Worm (Caenorhabditis elegans) whole organism, L2 larva: ENCODE data around the gene snu-13.
A peak's percentile ranks its signal among the peaks of the same experiment; 100 is the strongest.

Experiments used
- F13H6.1 ChIP-seq: sonication (generic microtip); optimal IDR thresholded peaks from 2 replicates; lab custom pipeline; 2016; ENCODE audit warnings: missing genetic modification characterization, missing compliant biosample characterization
- Y55F3AM.14 ChIP-seq: fragments of 200-800 bp; sonication (Bioruptor generic); optimal IDR thresholded peaks from 2 replicates; lab custom pipeline; 2018; ENCODE audit warnings: mild to moderate bottlenecking, missing genetic modification characterization, missing compliant biosample characterization
- ZK546.5 ChIP-seq: sonication (generic microtip); optimal IDR thresholded peaks from 2 replicates; lab custom pipeline; 2017; ENCODE audit warnings: missing biosample characterization, missing genetic modification characterization
- alr-1 ChIP-seq: fragments of 150-350 bp; optimal IDR thresholded peaks from 2 replicates; lab custom pipeline; 2014; ENCODE audit warnings: missing biosample characterization, missing genetic modification characterization
- aly-2 ChIP-seq: fragments of 150-350 bp; optimal IDR thresholded peaks from 2 replicates; lab custom pipeline; 2014; ENCODE audit warnings: missing biosample characterization, missing genetic modification characterization
- ama-1 ChIP-seq: fragments of 150-350 bp; optimal IDR thresholded peaks from 2 replicates; lab custom pipeline; 2018; ENCODE audit warnings: inconsistent platforms
- blmp-1 ChIP-seq: sonication (generic microtip); optimal IDR thresholded peaks from 2 replicates; lab custom pipeline; 2017; ENCODE audit warnings: missing genetic modification characterization, mild to moderate bottlenecking, missing compliant biosample characterization, antibody characterized with exemption, moderate library complexity; ENCODE audit not compliant: insufficient read depth
- ceh-82 ChIP-seq: fragments of 150-350 bp; optimal IDR thresholded peaks from 2 replicates; lab custom pipeline; 2014; ENCODE audit warnings: missing biosample characterization, missing genetic modification characterization
- crh-2 ChIP-seq: sonication (generic microtip); optimal IDR thresholded peaks from 2 replicates; lab custom pipeline; 2017; ENCODE audit warnings: missing biosample characterization, missing genetic modification characterization
- egl-27 ChIP-seq: sonication (generic microtip); optimal IDR thresholded peaks from 3 replicates; lab custom pipeline; 2017; ENCODE audit warnings: missing biosample characterization, missing genetic modification reagents, missing genetic modification characterization
- elt-3 ChIP-seq: sonication (generic microtip); optimal IDR thresholded peaks from 2 replicates; lab custom pipeline; 2017; ENCODE audit warnings: missing biosample characterization, missing genetic modification characterization
- fos-1 ChIP-seq: fragments of 150-350 bp; optimal IDR thresholded peaks from 2 replicates; lab custom pipeline; 2014; ENCODE audit warnings: missing biosample characterization, missing genetic modification characterization
- lin-39 ChIP-seq: fragments of 150-350 bp; optimal IDR thresholded peaks from 2 replicates; lab custom pipeline; 2014; ENCODE audit warnings: missing biosample characterization, missing genetic modification reagents, missing genetic modification characterization
- lsy-2 ChIP-seq, 2 experiments: fragments of 150-350 bp in 1 of 2; sonication (generic microtip) in 1 of 2; optimal IDR thresholded peaks; 2 replicates each; lab custom pipeline; 2014 to 2017; ENCODE audit warnings: missing biosample characterization in 2 of 2, missing genetic modification characterization in 2 of 2
- mbf-1 ChIP-seq: sonication (generic microtip); optimal IDR thresholded peaks from 2 replicates; lab custom pipeline; 2017; ENCODE audit warnings: missing biosample characterization, missing genetic modification characterization
- mdl-1 ChIP-seq, 2 experiments: fragments of 150-350 bp in 1 of 2; sonication (generic microtip) in 1 of 2; optimal IDR thresholded peaks; 2 replicates each; lab custom pipeline; 2017; ENCODE audit warnings: missing biosample characterization in 2 of 2, missing genetic modification characterization in 2 of 2
- nhr-10 ChIP-seq: sonication (generic microtip); optimal IDR thresholded peaks from 2 replicates; lab custom pipeline; 2017; ENCODE audit warnings: missing biosample characterization, missing genetic modification characterization
- nhr-11 ChIP-seq: fragments of 150-350 bp; optimal IDR thresholded peaks from 2 replicates; lab custom pipeline; 2014; ENCODE audit warnings: missing biosample characterization, missing genetic modification characterization
- nhr-129 ChIP-seq: fragments of 150-350 bp; optimal IDR thresholded peaks from 2 replicates; lab custom pipeline; 2014; ENCODE audit warnings: missing biosample characterization, missing genetic modification characterization
- nhr-21 ChIP-seq: fragments of 150-350 bp; optimal IDR thresholded peaks from 2 replicates; lab custom pipeline; 2014; ENCODE audit warnings: missing biosample characterization, missing genetic modification characterization
- nhr-23 ChIP-seq: fragments of 150-350 bp; optimal IDR thresholded peaks from 2 replicates; lab custom pipeline; 2014; ENCODE audit warnings: missing biosample characterization, missing genetic modification reagents, missing genetic modification characterization
- nhr-237 ChIP-seq: fragments of 150-350 bp; optimal IDR thresholded peaks from 2 replicates; lab custom pipeline; 2014; ENCODE audit warnings: missing biosample characterization, missing genetic modification characterization
- nhr-25 ChIP-seq: fragments of 150-350 bp; sonication (generic microtip); optimal IDR thresholded peaks from 3 replicates; lab custom pipeline; 2014; ENCODE audit warnings: missing biosample characterization, missing genetic modification characterization
- nhr-6 ChIP-seq: fragments of 150-350 bp; optimal IDR thresholded peaks from 2 replicates; lab custom pipeline; 2014; ENCODE audit warnings: missing biosample characterization, missing genetic modification characterization
- nhr-77 ChIP-seq: fragments of 150-350 bp; optimal IDR thresholded peaks from 2 replicates; lab custom pipeline; 2014; ENCODE audit warnings: missing biosample characterization, missing genetic modification characterization
- sem-4 ChIP-seq: fragments of 150-350 bp; optimal IDR thresholded peaks from 2 replicates; lab custom pipeline; 2014; ENCODE audit warnings: missing biosample characterization, missing genetic modification reagents, missing genetic modification characterization
- sma-9 ChIP-seq, 2 experiments: fragments of 150-350 bp in 1 of 2; sonication (generic microtip) in 1 of 2; optimal IDR thresholded peaks; 2 replicates each; lab custom pipeline; 2014 to 2016; ENCODE audit warnings: missing genetic modification characterization in 2 of 2, mild to moderate bottlenecking in 1 of 2, missing biosample characterization in 1 of 2, missing compliant biosample characterization in 1 of 2, missing genetic modification reagents in 1 of 2, moderate library complexity in 1 of 2
- snpc-4 ChIP-seq: fragments of 150-350 bp; optimal IDR thresholded peaks from 2 replicates; lab custom pipeline; 2014; ENCODE audit warnings: missing biosample characterization, missing genetic modification characterization
- unc-55 ChIP-seq: fragments of 150-350 bp; sonication (generic microtip); optimal IDR thresholded peaks from 3 replicates; lab custom pipeline; 2014; ENCODE audit warnings: missing biosample characterization, missing genetic modification reagents, missing genetic modification characterization
- zag-1 ChIP-seq: fragments of 150-350 bp; optimal IDR thresholded peaks from 2 replicates; lab custom pipeline; 2014; ENCODE audit warnings: missing biosample characterization, missing genetic modification characterization
- ztf-1 ChIP-seq: fragments of 200-800 bp; sonication (Bioruptor generic); conservative IDR thresholded peaks from 2 replicates; pipeline ENCODE4 v1.3.6; 2022; ENCODE audit warnings: missing genetic modification characterization, missing compliant biosample characterization
- ztf-11 ChIP-seq: sonication (generic microtip); optimal IDR thresholded peaks from 2 replicates; lab custom pipeline; 2017; ENCODE audit warnings: missing biosample characterization, missing genetic modification characterization
- ztf-4 ChIP-seq: fragments of 150-350 bp; optimal IDR thresholded peaks from 2 replicates; lab custom pipeline; 2014; ENCODE audit warnings: missing biosample characterization, missing genetic modification characterization

Gene snu-13

DNA sequence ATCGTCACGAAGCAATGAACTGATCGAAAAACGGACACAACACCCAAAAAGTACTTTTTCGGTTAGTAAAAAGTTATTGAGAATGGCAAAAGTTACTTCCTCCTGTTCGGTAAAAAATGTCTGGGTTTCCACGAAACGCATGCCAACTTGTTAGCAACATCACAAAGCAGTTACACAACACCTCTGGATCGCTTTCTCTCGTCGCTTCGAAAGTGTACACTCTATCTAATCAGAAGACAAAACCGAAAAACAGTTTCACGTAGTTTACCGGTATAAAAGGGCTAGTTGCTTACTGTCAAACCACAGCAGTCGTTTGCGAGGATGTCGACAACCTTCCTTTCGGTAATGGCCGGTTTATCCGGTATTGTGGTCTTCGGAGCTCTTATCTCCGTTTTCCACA is 48.5 kb upstream of the snu-13 start, which contains the start of gene col-80:
col-80 (plus strand) TSS at position 301 of the 400 bp plus-strand sequence.
- no peak for TF ChIP-seq mbf-1 (tag; lab: Kevin White, UChicago)
- TF ChIP-seq nhr-77 (tag; lab: Kevin White, UChicago): no peak

DNA sequence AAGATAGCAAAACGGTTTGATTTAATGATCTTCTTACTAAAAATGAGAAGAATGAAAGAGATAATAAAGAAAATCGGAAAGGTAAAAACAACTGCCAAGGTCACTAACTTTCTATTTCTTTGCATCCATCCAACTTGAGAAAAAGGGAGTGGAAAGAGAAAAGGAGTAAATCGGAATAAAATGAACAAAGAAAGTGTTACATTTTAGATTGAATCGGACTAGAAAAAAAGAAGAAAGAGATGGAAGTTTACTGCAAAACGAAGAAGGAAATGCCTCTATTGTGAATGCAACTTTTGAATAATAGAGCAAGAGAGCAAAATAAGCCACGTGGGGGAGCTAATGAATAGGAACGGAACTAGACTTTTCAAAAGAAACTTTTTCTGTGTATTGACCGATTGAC is 47.6 kb upstream of the snu-13 start:
- TF ChIP-seq nhr-25 (tag; lab: Kevin White, UChicago) (peak; percentile 75), fos-1 (tag; lab: Kevin White, UChicago) (no peak), blmp-1 (peak; percentile 94)

DNA sequence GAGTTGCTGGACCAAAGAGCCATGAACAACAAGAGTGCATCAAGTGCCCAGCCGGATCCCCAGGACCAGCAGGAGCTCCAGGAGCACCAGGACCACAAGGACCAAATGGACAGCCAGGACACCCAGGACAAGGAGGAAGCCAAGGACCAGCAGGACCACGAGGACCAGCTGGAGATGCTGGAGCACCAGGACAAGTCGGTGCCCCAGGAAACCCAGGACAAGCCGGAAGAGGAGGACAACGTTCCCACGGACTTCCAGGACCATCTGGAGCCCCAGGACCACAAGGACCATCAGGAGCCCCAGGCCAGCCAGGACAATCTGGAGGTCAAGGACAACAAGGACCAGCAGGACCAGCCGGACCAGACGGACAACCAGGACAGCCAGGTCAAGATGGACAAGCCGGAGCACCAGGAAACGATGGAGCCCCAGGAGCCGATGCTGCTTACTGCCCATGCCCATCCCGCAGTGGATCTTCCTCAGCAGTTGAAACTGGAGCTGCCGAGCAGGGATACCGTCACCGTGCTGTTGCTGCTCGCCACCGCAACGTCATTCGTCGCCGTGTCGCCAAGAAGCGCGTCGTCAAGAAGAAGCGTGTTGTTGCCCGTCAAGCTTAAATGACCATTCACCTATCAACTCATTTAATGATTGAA is 47.0 kb upstream of the snu-13 start:
- TF ChIP-seq sem-4 (tag; lab: Kevin White, UChicago): no peak
- no peak for TF ChIP-seq sma-9 (GFP tag; optimal IDR thresholded peaks at IDR 0.05; lab: Kevin White, UChicago)
- no peak for TF ChIP-seq sma-9 (tag; optimal IDR thresholded peaks at IDR 0.05; lab: Kevin White, UChicago)
- no peak for TF ChIP-seq nhr-237 (tag; lab: Kevin White, UChicago)
- no peak for TF ChIP-seq unc-55
- no peak for TF ChIP-seq nhr-25 (tag; lab: Kevin White, UChicago)
- no peak for TF ChIP-seq lsy-2 (tag; optimal IDR thresholded peaks at IDR 0.05; lab: Kevin White, UChicago)
- no peak for TF ChIP-seq mdl-1 (tag; optimal IDR thresholded peaks at IDR 0.05; lab: Kevin White, UChicago)
- TF ChIP-seq aly-2 (tag; lab: Kevin White, UChicago): no peak

DNA sequence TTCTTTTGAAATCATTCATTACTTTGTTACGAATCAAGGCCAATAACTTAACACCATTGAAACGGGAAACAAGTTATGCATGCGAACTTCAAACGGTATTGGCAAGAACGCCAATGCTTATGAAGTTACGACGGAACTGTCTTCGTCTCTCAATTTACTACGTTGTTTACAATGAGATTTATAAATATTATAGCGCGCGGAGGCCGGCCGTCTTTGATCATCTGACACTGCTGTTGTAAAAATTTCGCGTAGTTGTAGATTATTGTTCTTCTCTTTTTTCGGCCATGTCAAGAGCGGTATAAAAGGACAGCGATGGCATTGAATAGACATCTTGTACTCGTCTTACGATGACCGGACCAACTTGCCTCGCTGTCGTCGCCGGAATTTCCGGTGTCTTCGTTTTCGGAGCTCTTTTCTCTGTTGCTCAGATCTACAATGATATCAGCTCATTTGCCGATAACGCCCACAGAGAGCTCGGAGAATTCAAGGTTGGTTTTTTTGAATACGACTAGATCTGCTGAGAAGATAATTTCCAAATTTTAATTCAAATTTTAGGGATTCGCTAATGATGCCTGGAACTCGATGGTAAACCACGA is 46.2 kb upstream of the snu-13 start, which contains the start of gene col-39:
col-39 (plus strand) TSS at position 342 of the 596 bp plus-strand sequence.
- no peak for TF ChIP-seq snpc-4
- peak; percentile 51 for TF ChIP-seq blmp-1
- peak; percentile 48 for TF ChIP-seq nhr-25 (tag; lab: Kevin White, UChicago)
- TF ChIP-seq ama-1 (lab: Kevin White, UChicago): peak; percentile 41

DNA sequence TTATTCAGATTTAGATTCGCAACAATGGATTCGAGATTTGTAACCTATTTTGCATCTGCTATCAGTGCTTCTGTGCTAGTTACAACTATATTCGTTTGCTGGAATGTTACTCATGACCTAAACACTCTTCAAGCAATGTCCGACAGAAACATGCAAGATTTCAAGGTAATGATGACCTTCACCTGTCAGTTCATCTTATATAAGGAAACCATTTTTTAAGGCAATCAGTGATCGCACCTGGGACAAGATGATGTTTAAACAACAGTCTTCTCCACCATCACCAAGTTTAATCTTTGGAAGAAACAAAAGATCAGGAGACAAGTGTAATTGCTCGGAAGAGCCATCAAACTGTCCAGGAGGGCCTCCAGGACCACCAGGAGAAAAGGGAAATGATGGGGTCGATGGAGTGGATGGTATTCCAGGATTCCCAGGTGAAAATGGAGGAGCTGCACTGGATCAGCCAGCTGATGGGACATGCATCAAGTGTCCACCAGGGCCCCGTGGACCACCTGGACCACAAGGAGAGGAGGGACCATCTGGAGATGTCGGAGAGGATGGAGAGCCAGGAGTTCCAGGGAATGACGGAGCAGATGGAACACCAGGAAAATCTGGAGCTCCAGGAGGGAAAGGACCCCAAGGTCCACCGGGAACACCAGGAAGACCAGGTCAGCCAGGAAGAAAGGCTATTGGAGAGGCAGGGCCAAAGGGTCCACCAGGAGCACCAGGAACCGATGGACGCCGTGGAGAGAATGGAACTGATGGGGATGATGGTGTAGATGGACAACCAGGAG is 45.4 kb upstream of the snu-13 start, which contains the start of gene col-79:
col-79 (plus strand) TSS at position 20 of the 791 bp plus-strand sequence.
- TF ChIP-seq sma-9 (GFP tag; optimal IDR thresholded peaks at IDR 0.05; lab: Kevin White, UChicago): peak; percentile 9
- TF ChIP-seq sma-9 (tag; optimal IDR thresholded peaks at IDR 0.05; lab: Kevin White, UChicago): no peak
- TF ChIP-seq nhr-6 (tag; lab: Kevin White, UChicago): no peak
- TF ChIP-seq aly-2 (tag; lab: Kevin White, UChicago): no peak
- no peak for TF ChIP-seq blmp-1
- no peak for TF ChIP-seq ZK546.5
- no peak for TF ChIP-seq nhr-237 (tag; lab: Kevin White, UChicago)
- no peak for TF ChIP-seq nhr-77 (tag; lab: Kevin White, UChicago)
- no peak for TF ChIP-seq crh-2
- TF ChIP-seq alr-1: no peak
- TF ChIP-seq nhr-25 (tag; lab: Kevin White, UChicago): peak; percentile 40
- TF ChIP-seq nhr-11 (tag; lab: Kevin White, UChicago): no peak
- TF ChIP-seq Y55F3AM.14 (GFP tag; lab: Kevin White, UChicago): no peak
- TF ChIP-seq nhr-23: no peak
- no peak for TF ChIP-seq F13H6.1 (tag; lab: Kevin White, UChicago)
- TF ChIP-seq nhr-21: no peak
- TF ChIP-seq lsy-2 (tag; optimal IDR thresholded peaks at IDR 0.05; lab: Kevin White, UChicago): no peak

DNA sequence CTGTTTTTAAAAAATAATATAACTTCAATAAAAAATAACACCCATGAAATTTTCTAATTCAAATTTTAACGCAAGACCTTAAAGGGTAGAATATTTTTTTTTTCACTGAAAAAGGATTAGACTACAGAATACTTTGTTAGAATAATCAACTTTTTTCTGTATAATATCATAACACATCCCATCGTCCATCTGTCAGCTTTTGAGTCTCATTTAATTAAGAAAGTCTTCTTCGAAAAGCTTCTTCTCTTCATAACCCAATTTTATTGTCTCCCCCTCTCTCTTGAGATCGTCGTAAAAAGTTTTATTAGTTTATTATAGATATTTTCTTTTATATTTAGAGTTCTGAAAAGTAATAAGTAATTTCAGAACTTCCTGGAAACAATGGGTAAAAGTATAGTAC is 37.6 kb upstream of the snu-13 start:
- no peak for TF ChIP-seq ztf-1
- TF ChIP-seq fos-1 (tag; lab: Kevin White, UChicago): no peak
- no peak for TF ChIP-seq unc-55
- no peak for TF ChIP-seq F13H6.1 (tag; lab: Kevin White, UChicago)
- no peak for TF ChIP-seq nhr-129 (tag; lab: Kevin White, UChicago)
- TF ChIP-seq nhr-237 (tag; lab: Kevin White, UChicago): no peak
- no peak for TF ChIP-seq crh-2
- TF ChIP-seq ztf-11 (tag; lab: Kevin White, UChicago): no peak
- TF ChIP-seq nhr-77 (tag; lab: Kevin White, UChicago): no peak
- TF ChIP-seq blmp-1: no peak
- TF ChIP-seq nhr-10 (tag; lab: Kevin White, UChicago): no peak
- TF ChIP-seq ztf-4: no peak
- no peak for TF ChIP-seq egl-27 (tag; lab: Kevin White, UChicago)
- no peak for TF ChIP-seq zag-1 (tag; lab: Kevin White, UChicago)
- no peak for TF ChIP-seq elt-3 (tag; lab: Kevin White, UChicago)
- no peak for TF ChIP-seq ceh-82 (tag; lab: Kevin White, UChicago)
- no peak for TF ChIP-seq lin-39 (tag; lab: Kevin White, UChicago)
- TF ChIP-seq nhr-23: no peak
- no peak for TF ChIP-seq aly-2 (tag; lab: Kevin White, UChicago)
